Worm (Caenorhabditis elegans) whole organism, L4 larva: Measurements from ENCODE around the gene srx-86.

Source experiments
- F26F4.8 ChIP-seq: fragments of 200-800 bp; sonication (Bioruptor generic); conservative IDR thresholded peaks from 2 replicates; pipeline ENCODE4 v1.3.6; 2022; ENCODE audit warnings: missing genetic modification characterization, missing compliant biosample characterization
- F44E2.7 ChIP-seq: fragments of 200-800 bp; sonication (Bioruptor generic); IDR thresholded peaks from 2 replicates; pipeline ENCODE4 v2.1.2; 2022; ENCODE audit warnings: missing genetic modification characterization, missing compliant biosample characterization
- F49E8.2 ChIP-seq: sonication (generic microtip); optimal IDR thresholded peaks from 2 replicates; lab custom pipeline; 2016; ENCODE audit warnings: missing compliant biosample characterization, mild to moderate bottlenecking, missing genetic modification characterization, borderline replicate concordance
- R02D3.7 ChIP-seq: fragments of 150-350 bp; sonication (generic microtip); optimal IDR thresholded peaks from 3 replicates; lab custom pipeline; 2014; ENCODE audit warnings: missing biosample characterization, missing genetic modification characterization
- T20F7.1 ChIP-seq: fragments of 200-800 bp; sonication (Bioruptor generic); optimal IDR thresholded peaks from 2 replicates; lab custom pipeline; 2018; ENCODE audit warnings: mild to moderate bottlenecking, missing genetic modification characterization, missing compliant biosample characterization
- Y105C5A.15 ChIP-seq: fragments of 200-800 bp; sonication (Bioruptor generic); IDR thresholded peaks from 2 replicates; pipeline ENCODE4 v1.3.6; 2022; ENCODE audit warnings: missing genetic modification characterization, missing compliant biosample characterization
- Y5F2A.4 ChIP-seq: fragments of 200-800 bp; sonication (Bioruptor generic); optimal IDR thresholded peaks from 2 replicates; lab custom pipeline; 2018; ENCODE audit warnings: mild to moderate bottlenecking, missing genetic modification characterization, missing compliant biosample characterization
- Y75B8A.6 ChIP-seq: fragments of 200-800 bp; sonication (Bioruptor generic); IDR thresholded peaks from 2 replicates; pipeline ENCODE4 v1.3.6; 2022; ENCODE audit warnings: missing genetic modification reagents, missing genetic modification characterization, missing compliant biosample characterization
- ZK337.2 ChIP-seq: fragments of 200-800 bp; sonication (Bioruptor generic); IDR thresholded peaks from 2 replicates; pipeline ENCODE4 v1.3.6; 2022; ENCODE audit warnings: missing genetic modification reagents, missing genetic modification characterization, missing compliant biosample characterization
- ZK546.5 ChIP-seq, 2 experiments: sonication (generic microtip); optimal IDR thresholded peaks; 2 replicates each; lab custom pipeline; 2017; ENCODE audit warnings: missing biosample characterization in 2 of 2, missing genetic modification characterization in 2 of 2
- aha-1 ChIP-seq: fragments of 150-350 bp; peaks from one replicate; lab custom pipeline; 2014; ENCODE audit warnings: missing biosample characterization, missing genetic modification characterization
- arid-1 ChIP-seq: fragments of 200-800 bp; sonication (Bioruptor generic); conservative IDR thresholded peaks from 2 replicates; pipeline ENCODE4 v1.3.6; 2022; ENCODE audit warnings: missing genetic modification reagents, missing genetic modification characterization, missing compliant biosample characterization
- ceh-20 ChIP-seq: fragments of 200-800 bp; sonication (Bioruptor generic); IDR thresholded peaks from 2 replicates; pipeline ENCODE4 v1.3.6; 2022; ENCODE audit warnings: missing genetic modification reagents, missing genetic modification characterization, missing compliant biosample characterization
- ceh-62 ChIP-seq: sonication (generic microtip); optimal IDR thresholded peaks from 2 replicates; lab custom pipeline; 2017; ENCODE audit warnings: missing biosample characterization, missing genetic modification characterization
- ceh-82 ChIP-seq: sonication (generic microtip); optimal IDR thresholded peaks from 2 replicates; lab custom pipeline; 2017; ENCODE audit warnings: missing biosample characterization, missing genetic modification characterization
- cey-2 ChIP-seq: sonication (generic microtip); optimal IDR thresholded peaks from 3 replicates; lab custom pipeline; 2017; ENCODE audit warnings: missing genetic modification characterization, mild to moderate bottlenecking, missing compliant biosample characterization, antibody characterized with exemption, borderline replicate concordance; ENCODE audit not compliant: insufficient read depth
- daf-12 ChIP-seq: fragments of 150-350 bp; optimal IDR thresholded peaks from 2 replicates; lab custom pipeline; 2014; ENCODE audit warnings: missing biosample characterization, missing genetic modification reagents, missing genetic modification characterization
- daf-16 ChIP-seq, 3 experiments: sonication (generic microtip); optimal IDR thresholded peaks; 2 replicates each; lab custom pipeline; 2016 to 2017; ENCODE audit warnings: missing genetic modification characterization in 3 of 3, missing genetic modification reagents in 3 of 3, mild to moderate bottlenecking in 2 of 3, missing compliant biosample characterization in 2 of 3, missing biosample characterization in 1 of 3, moderate library complexity in 1 of 3
- daf-19 ChIP-seq: fragments of 200-800 bp; sonication (Bioruptor generic); conservative IDR thresholded peaks from 2 replicates; pipeline ENCODE4 v1.3.6; 2022; ENCODE audit warnings: missing genetic modification characterization, missing compliant biosample characterization
- dmd-6 ChIP-seq: fragments of 200-800 bp; sonication (Bioruptor generic); IDR thresholded peaks from 2 replicates; pipeline ENCODE4 v1.3.6; 2022; ENCODE audit warnings: missing genetic modification reagents, missing genetic modification characterization, missing compliant biosample characterization
- duxl-1 ChIP-seq: sonication (generic microtip); optimal IDR thresholded peaks from 2 replicates; lab custom pipeline; 2016; ENCODE audit warnings: mild to moderate bottlenecking, missing genetic modification characterization, moderate library complexity, missing compliant biosample characterization; ENCODE audit not compliant: poor library complexity
- egl-27 ChIP-seq: sonication (generic microtip); optimal IDR thresholded peaks from 3 replicates; lab custom pipeline; 2017; ENCODE audit warnings: missing biosample characterization, missing genetic modification reagents, missing genetic modification characterization
- egl-43 ChIP-seq: fragments of 200-800 bp; sonication (Bioruptor generic); IDR thresholded peaks from 2 replicates; pipeline ENCODE4 v1.3.6; 2022; ENCODE audit warnings: missing genetic modification reagents, missing genetic modification characterization, missing compliant biosample characterization
- fos-1 ChIP-seq: fragments of 150-350 bp; optimal IDR thresholded peaks from 2 replicates; lab custom pipeline; 2014; ENCODE audit warnings: missing biosample characterization, missing genetic modification characterization
- lim-7 ChIP-seq: fragments of 200-800 bp; sonication (Bioruptor generic); IDR thresholded peaks from 2 replicates; pipeline ENCODE4 v1.3.6; 2022; ENCODE audit warnings: missing genetic modification characterization, missing compliant biosample characterization
- lin-13 ChIP-seq: fragments of 150-350 bp; optimal IDR thresholded peaks from 2 replicates; lab custom pipeline; 2014; ENCODE audit warnings: missing biosample characterization, missing genetic modification reagents, missing genetic modification characterization
- lin-15B ChIP-seq: fragments of 150-350 bp; sonication (generic microtip); optimal IDR thresholded peaks from 3 replicates; lab custom pipeline; 2014; ENCODE audit warnings: missing biosample characterization, missing genetic modification characterization
- lsy-2 ChIP-seq, 2 experiments: fragments of 150-350 bp in 1 of 2; sonication (generic microtip) in 1 of 2; optimal IDR thresholded peaks; 2 replicates each; lab custom pipeline; 2014 to 2017; ENCODE audit warnings: missing biosample characterization in 2 of 2, missing genetic modification characterization in 2 of 2
- madf-5 ChIP-seq, 2 experiments: fragments of 200-800 bp; sonication (Bioruptor generic); IDR thresholded peaks; 2 replicates each; pipeline ENCODE4 v1.3.6; 2022; ENCODE audit warnings: missing compliant biosample characterization in 2 of 2, missing genetic modification characterization in 2 of 2
- mdl-1 ChIP-seq, 2 experiments: fragments of 150-350 bp in 1 of 2; sonication (generic microtip) in 1 of 2; optimal IDR thresholded peaks; 2 replicates each; lab custom pipeline; 2014 to 2017; ENCODE audit warnings: missing biosample characterization in 2 of 2, missing genetic modification characterization in 2 of 2
- mes-2 ChIP-seq: sonication (generic microtip); optimal IDR thresholded peaks from 2 replicates; lab custom pipeline; 2016; ENCODE audit warnings: missing genotype, mild to moderate bottlenecking, missing genetic modification characterization, missing compliant biosample characterization; ENCODE audit not compliant: poor library complexity, severe bottlenecking
- mxl-2 ChIP-seq: fragments of 200-800 bp; sonication (Bioruptor generic); conservative IDR thresholded peaks from 2 replicates; pipeline ENCODE4 v1.3.6; 2022; ENCODE audit warnings: missing genetic modification reagents, missing genetic modification characterization, missing compliant biosample characterization
- nhr-10 ChIP-seq: fragments of 150-350 bp; optimal IDR thresholded peaks from 2 replicates; lab custom pipeline; 2014; ENCODE audit warnings: missing biosample characterization, missing genetic modification characterization
- nhr-11 ChIP-seq: fragments of 150-350 bp; optimal IDR thresholded peaks from 2 replicates; lab custom pipeline; 2014; ENCODE audit warnings: missing biosample characterization, missing genetic modification characterization
- nhr-237 ChIP-seq: sonication (generic microtip); optimal IDR thresholded peaks from 2 replicates; lab custom pipeline; 2017; ENCODE audit warnings: missing biosample characterization, missing genetic modification characterization
- nhr-48 ChIP-seq: sonication (generic microtip); optimal IDR thresholded peaks from 2 replicates; lab custom pipeline; 2016; ENCODE audit warnings: mild to moderate bottlenecking, missing genetic modification characterization, missing compliant biosample characterization
- nhr-6 ChIP-seq: fragments of 150-350 bp; optimal IDR thresholded peaks from 2 replicates; lab custom pipeline; 2014; ENCODE audit warnings: missing biosample characterization, missing genetic modification characterization
- nhr-76 ChIP-seq: fragments of 150-350 bp; optimal IDR thresholded peaks from 2 replicates; lab custom pipeline; 2014; ENCODE audit warnings: missing biosample characterization, missing genetic modification characterization
- nhr-77 ChIP-seq: fragments of 150-350 bp; optimal IDR thresholded peaks from 2 replicates; lab custom pipeline; 2014; ENCODE audit warnings: missing biosample characterization, missing genetic modification characterization
- php-3 ChIP-seq: fragments of 200-800 bp; sonication (Bioruptor generic); IDR thresholded peaks from 2 replicates; pipeline ENCODE4 v1.3.6; 2022; ENCODE audit warnings: missing genetic modification reagents, missing genetic modification characterization, missing compliant biosample characterization
- pqm-1 ChIP-seq: sonication (generic microtip); optimal IDR thresholded peaks from 2 replicates; lab custom pipeline; 2017; ENCODE audit warnings: missing biosample characterization, missing genetic modification characterization
- sdz-12 ChIP-seq: fragments of 200-800 bp; sonication (Bioruptor generic); optimal IDR thresholded peaks from 2 replicates; lab custom pipeline; 2018; ENCODE audit warnings: mild to moderate bottlenecking, missing genetic modification characterization, missing compliant biosample characterization
- spr-1 ChIP-seq: sonication (generic microtip); optimal IDR thresholded peaks from 2 replicates; lab custom pipeline; 2016; ENCODE audit warnings: mild to moderate bottlenecking, missing genetic modification characterization, missing compliant biosample characterization
- tag-97 ChIP-seq: fragments of 200-800 bp; sonication (Bioruptor generic); IDR thresholded peaks from 2 replicates; pipeline ENCODE4 v1.3.6; 2022; ENCODE audit warnings: missing genetic modification characterization, missing compliant biosample characterization
- tra-1 ChIP-seq: fragments of 200-800 bp; sonication (Bioruptor generic); IDR thresholded peaks from 2 replicates; pipeline ENCODE4 v1.3.6; 2022; ENCODE audit warnings: missing genetic modification reagents, missing genetic modification characterization, missing compliant biosample characterization
- unc-130 ChIP-seq: sonication (generic microtip); optimal IDR thresholded peaks from 2 replicates; lab custom pipeline; 2016; ENCODE audit warnings: missing genetic modification reagents, missing genetic modification characterization, missing compliant biosample characterization
- zfp-2 ChIP-seq: sonication (generic microtip); optimal IDR thresholded peaks from 2 replicates; lab custom pipeline; 2016; ENCODE audit warnings: mild to moderate bottlenecking, missing genetic modification characterization, missing compliant biosample characterization
- zfp-3 ChIP-seq: fragments of 200-800 bp; sonication (Bioruptor generic); conservative IDR thresholded peaks from 2 replicates; pipeline ENCODE4 v1.3.6; 2022; ENCODE audit warnings: missing genetic modification reagents, missing genetic modification characterization, missing compliant biosample characterization
- zip-11 ChIP-seq: fragments of 200-800 bp; sonication (Bioruptor generic); IDR thresholded peaks from 2 replicates; pipeline ENCODE4 v1.3.6; 2022; ENCODE audit warnings: missing genetic modification characterization, missing compliant biosample characterization
- zip-2 ChIP-seq: fragments of 150-350 bp; optimal IDR thresholded peaks from 2 replicates; lab custom pipeline; 2014; ENCODE audit warnings: missing biosample characterization, missing genetic modification characterization
- ztf-11 ChIP-seq: fragments of 150-350 bp; optimal IDR thresholded peaks from 2 replicates; lab custom pipeline; 2014; ENCODE audit warnings: missing biosample characterization, missing genetic modification characterization
- ztf-7 ChIP-seq: fragments of 150-350 bp; optimal IDR thresholded peaks from 2 replicates; lab custom pipeline; 2014; ENCODE audit warnings: missing biosample characterization, missing genetic modification characterization

Gene srx-86

DNA sequence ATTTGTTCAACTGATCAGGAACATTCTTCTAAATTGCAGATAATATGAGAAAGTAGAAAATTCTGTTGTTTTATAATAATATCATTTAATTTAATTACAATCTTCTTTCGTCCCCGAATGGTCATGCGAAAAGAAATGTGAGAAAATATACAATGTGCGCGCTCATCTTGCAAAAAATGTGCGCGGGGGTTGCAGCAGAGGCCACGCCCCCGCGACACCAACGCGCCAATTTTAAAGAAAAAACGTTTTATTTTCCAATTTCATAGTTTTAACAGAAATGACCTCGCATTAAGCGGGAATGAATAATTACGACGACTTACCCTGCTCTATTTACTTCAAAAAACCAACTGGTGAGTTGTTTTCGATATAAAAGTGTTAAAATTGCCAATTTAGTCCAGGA lies 47.7 kb downstream of the srx-86 start, which contains the start of gene sas-5:
Gene sas-5, plus strand, starts transcription at position 257 of the 400 bp plus-strand sequence.
- TF ChIP-seq nhr-11 = no peak
- no peak for TF ChIP-seq ceh-62
- no peak for TF ChIP-seq egl-27 (tag; lab: Kevin White, UChicago)
- TF ChIP-seq daf-12 (tag; lab: Kevin White, UChicago) = no peak
- TF ChIP-seq Y5F2A.4 (GFP tag; lab: Kevin White, UChicago) = no peak
- TF ChIP-seq egl-43 (GFP tag; lab: Robert Waterston, UW) = peak; percentile 64; the same call in 1 of the 2 replicates
- 0 out of 2 replicates have a peak, but pooled peaks have one; percentile 20 for TF ChIP-seq tra-1 (GFP tag; lab: Robert Waterston, UW)
- no peak for TF ChIP-seq arid-1 (GFP tag; lab: Robert Waterston, UW)
- no peak for TF ChIP-seq ZK337.2 (GFP tag; lab: Robert Waterston, UW)
- no peak for TF ChIP-seq F26F4.8 (GFP tag; lab: Robert Waterston, UW)
- TF ChIP-seq Y105C5A.15 (GFP tag; lab: Robert Waterston, UW) = no peak
- TF ChIP-seq nhr-10 (tag; lab: Kevin White, UChicago) = no peak
- no peak for TF ChIP-seq ztf-11 (tag; lab: Kevin White, UChicago)
- TF ChIP-seq nhr-237 (tag; lab: Kevin White, UChicago) = no peak
- TF ChIP-seq pqm-1 (tag; lab: Kevin White, UChicago) = no peak
- no peak for TF ChIP-seq lin-15B
- peak; percentile 4 for TF ChIP-seq ztf-7 (tag; lab: Kevin White, UChicago)
- peak; percentile 54; the same call in 1 of the 2 replicates for TF ChIP-seq dmd-6 (GFP tag; lab: Robert Waterston, UW)
- TF ChIP-seq php-3 (GFP tag; lab: Robert Waterston, UW) = 0 out of 2 replicates have a peak, but pooled peaks have one; percentile 9
- peak in 1 of 2 experiments; percentile 43 for TF ChIP-seq daf-16 (GFP tag; optimal IDR thresholded peaks at IDR 0.05; lab: Kevin White, UChicago)
- TF ChIP-seq daf-16 (tag; optimal IDR thresholded peaks at IDR 0.05; lab: Kevin White, UChicago) = peak; percentile 45
- peak; percentile 95 for TF ChIP-seq mes-2 (tag; lab: Kevin White, UChicago)
- no peak for TF ChIP-seq cey-2 (tag; lab: Kevin White, UChicago)
- no peak for TF ChIP-seq madf-5 (GFP tag; IDR thresholded peaks at IDR 0.05; lab: Robert Waterston, UW)
- peak; percentile 39 for TF ChIP-seq nhr-48
- no peak for TF ChIP-seq F49E8.2 (tag; lab: Kevin White, UChicago)
- TF ChIP-seq ceh-82 (tag; lab: Kevin White, UChicago) = no peak
- no peak for TF ChIP-seq sdz-12 (GFP tag; lab: Kevin White, UChicago)
- peak; percentile 88 for TF ChIP-seq duxl-1 (tag; lab: Kevin White, UChicago)
- TF ChIP-seq lin-13 (GFP tag; lab: Kevin White, UChicago) = peak; percentile 61
- no peak for TF ChIP-seq zfp-2 (tag; lab: Kevin White, UChicago)
- TF ChIP-seq nhr-76 = no peak
- no peak for TF ChIP-seq fos-1 (tag; lab: Kevin White, UChicago)
- TF ChIP-seq Y75B8A.6 (GFP tag; lab: Robert Waterston, UW) = no peak
- no peak for TF ChIP-seq mxl-2 (GFP tag; lab: Robert Waterston, UW)
- no peak for TF ChIP-seq zfp-3 (GFP tag; lab: Robert Waterston, UW)
- TF ChIP-seq nhr-77 (tag; lab: Kevin White, UChicago) = no peak
- no peak for TF ChIP-seq F44E2.7 (GFP tag; lab: Robert Waterston, UW)
- TF ChIP-seq T20F7.1 = no peak
- TF ChIP-seq mdl-1 (tag; optimal IDR thresholded peaks at IDR 0.05; lab: Kevin White, UChicago) = peak in 1 of 2 experiments; percentile 55
- TF ChIP-seq zip-11 (GFP tag; lab: Robert Waterston, UW) = no peak
- no peak for TF ChIP-seq daf-19
- TF ChIP-seq R02D3.7 (tag; lab: Kevin White, UChicago) = no peak
- no peak for TF ChIP-seq lsy-2 (tag; optimal IDR thresholded peaks at IDR 0.05; lab: Kevin White, UChicago)
- peak; percentile 57 for TF ChIP-seq spr-1 (tag; lab: Kevin White, UChicago)
- no peak for TF ChIP-seq zip-2 (tag; lab: Kevin White, UChicago)
- no peak for TF ChIP-seq ZK546.5 (tag; optimal IDR thresholded peaks at IDR 0.05; lab: Kevin White, UChicago)
- no peak for TF ChIP-seq tag-97 (GFP tag; lab: Robert Waterston, UW)
- no peak for TF ChIP-seq aha-1 (tag; lab: Kevin White, UChicago)
- TF ChIP-seq lim-7 (GFP tag; lab: Robert Waterston, UW) = no peak
- TF ChIP-seq nhr-6 = peak; percentile 46
- peak; percentile 82 for TF ChIP-seq unc-130 (GFP tag; lab: Kevin White, UChicago)
- TF ChIP-seq ceh-20 (GFP tag; lab: Robert Waterston, UW) = no peak; the same call in 1 of the 2 replicates
